Worm (Caenorhabditis elegans): Measurements from ENCODE around the gene lips-8.
A peak's percentile ranks its signal among the peaks of the same experiment; 100 is the strongest.

lips-8 gene

ce11 chrX:14900487-14900886 is 2.2 kb downstream of the lips-8 start:
- TF ChIP-seq che-1 (tag; optimal IDR thresholded peaks at IDR 0.05) (no peak), madf-2 (tag; optimal IDR thresholded peaks at IDR 0.05) (no peak), elt-2 (tag; optimal IDR thresholded peaks at IDR 0.05) (peak; percentile 41), tbx-7 (tag; optimal IDR thresholded peaks at IDR 0.05) (no peak), ref-2 (tag; optimal IDR thresholded peaks at IDR 0.05) (no peak), ceh-30 (tag; optimal IDR thresholded peaks at IDR 0.05) (no peak), nhr-232 (tag; optimal IDR thresholded peaks at IDR 0.05) (no peak)

ce11 chrX:14903424-14903823 is 5.1 kb downstream of the lips-8 start:
- TF ChIP-seq ceh-18 (tag; optimal IDR thresholded peaks at IDR 0.05), result no peak
- TF ChIP-seq mec-3 (tag; optimal IDR thresholded peaks at IDR 0.05; ENCODE audit: borderline replicate concordance), result no peak

ce11 chrX:14905161-14905560 is 6.9 kb downstream of the lips-8 start, which contains the start of gene hex-5:
hex-5 (minus strand) TSS chrX:14905261.
- TF ChIP-seq K02D7.2 (tag; optimal IDR thresholded peaks at IDR 0.05), result no peak

- peak; percentile 68 for TF ChIP-seq elt-2 (tag; optimal IDR thresholded peaks at IDR 0.05)
- no peak for TF ChIP-seq hlh-15 (tag; optimal IDR thresholded peaks at IDR 0.05)
Observed at ce11 chrX:14907257-14907801, 9.0 kb downstream of the lips-8 start.

ce11 chrX:14910689-14911088 is 12.4 kb downstream of the lips-8 start:
- TF ChIP-seq ceh-6 (GFP tag; optimal IDR thresholded peaks at IDR 0.05), result no peak
- TF ChIP-seq ceh-2 (tag; optimal IDR thresholded peaks at IDR 0.05), result no peak
- no peak for TF ChIP-seq elt-2 (tag; optimal IDR thresholded peaks at IDR 0.05)
- no peak for TF ChIP-seq ama-1 (optimal IDR thresholded peaks at IDR 0.05)
- TF ChIP-seq mec-3 (tag; optimal IDR thresholded peaks at IDR 0.05; ENCODE audit: borderline replicate concordance), result no peak
- TF ChIP-seq syd-9 (tag; optimal IDR thresholded peaks at IDR 0.05), result no peak
- TF ChIP-seq unc-42 (tag; optimal IDR thresholded peaks at IDR 0.05), result no peak
- TF ChIP-seq nhr-11 (tag; optimal IDR thresholded peaks at IDR 0.05), result no peak
- TF ChIP-seq odd-2 (tag; optimal IDR thresholded peaks at IDR 0.05), result no peak
- no peak for TF ChIP-seq npax-4 (tag; optimal IDR thresholded peaks at IDR 0.05)
- no peak for TF ChIP-seq ceh-18 (tag; optimal IDR thresholded peaks at IDR 0.05)
- TF ChIP-seq F13H6.1 (tag; optimal IDR thresholded peaks at IDR 0.05), result no peak
- no peak for TF ChIP-seq ceh-34 (tag; optimal IDR thresholded peaks at IDR 0.05)
- no peak for TF ChIP-seq sdc-2 (tag; optimal IDR thresholded peaks at IDR 0.05)
- no peak for TF ChIP-seq hlh-15 (tag; optimal IDR thresholded peaks at IDR 0.05)
- no peak for TF ChIP-seq K09A11.1 (tag; optimal IDR thresholded peaks at IDR 0.05; ENCODE audit: insufficient read depth)
- TF ChIP-seq sox-2 (GFP tag; IDR thresholded peaks at IDR 0.05), result no peak
- TF ChIP-seq ceh-30 (tag; optimal IDR thresholded peaks at IDR 0.05), result no peak
- no peak for TF ChIP-seq nfya-1 (tag; optimal IDR thresholded peaks at IDR 0.05)
- no peak for TF ChIP-seq hlh-8 (tag; optimal IDR thresholded peaks at IDR 0.05)

ce11 chrX:14916767-14917166 is 18.5 kb downstream of the lips-8 start:
- TF ChIP-seq pha-4 (tag; optimal IDR thresholded peaks at IDR 0.05) (no peak), zip-5 (tag; optimal IDR thresholded peaks at IDR 0.05) (no peak), unc-42 (tag; optimal IDR thresholded peaks at IDR 0.05) (peak; percentile 18)

ce11 chrX:14918538-14918937 is 20.2 kb downstream of the lips-8 start, which contains the start of gene npr-40:
npr-40 (plus strand) TSS chrX:14918838.
- no peak for TF ChIP-seq unc-86 (tag; optimal IDR thresholded peaks at IDR 0.05)
- no peak for TF ChIP-seq hlh-13 (GFP tag; optimal IDR thresholded peaks at IDR 0.05)
- no peak for TF ChIP-seq zip-5 (tag; optimal IDR thresholded peaks at IDR 0.05)
- TF ChIP-seq syd-9 (tag; optimal IDR thresholded peaks at IDR 0.05), result no peak
- TF ChIP-seq dve-1 (tag; optimal IDR thresholded peaks at IDR 0.05), result no peak
- no peak for TF ChIP-seq che-1 (tag; optimal IDR thresholded peaks at IDR 0.05)
- TF ChIP-seq fax-1 (tag; optimal IDR thresholded peaks at IDR 0.05), result no peak
- no peak for TF ChIP-seq ama-1 (optimal IDR thresholded peaks at IDR 0.05)
- no peak for TF ChIP-seq unc-42 (tag; optimal IDR thresholded peaks at IDR 0.05)
- no peak for TF ChIP-seq ceh-24 (tag; optimal IDR thresholded peaks at IDR 0.05)
- no peak for TF ChIP-seq npax-4 (tag; optimal IDR thresholded peaks at IDR 0.05)
- TF ChIP-seq C38D4.7 (GFP tag; optimal IDR thresholded peaks at IDR 0.05), result no peak
- TF ChIP-seq ceh-31 (tag; optimal IDR thresholded peaks at IDR 0.05), result no peak
- TF ChIP-seq sox-2 (GFP tag; IDR thresholded peaks at IDR 0.05), result no peak
